Fruit fly (Drosophila melanogaster) whole organism, adult: Measurements from ENCODE around the gene CG4382.

Source experiments
- CG11617 ChIP-seq: fragments of 200-800 bp; sonication (Bioruptor generic); optimal IDR thresholded peaks from 2 replicates; lab custom pipeline; 2017; ENCODE audit warnings: mild to moderate bottlenecking, missing biosample characterization, missing genetic modification reagents, missing genetic modification characterization
- CG12768 ChIP-seq: fragments of 200-800 bp; sonication (Bioruptor generic); optimal IDR thresholded peaks from 2 replicates; lab custom pipeline; 2017; ENCODE audit warnings: missing biosample characterization, missing genetic modification characterization, mild to moderate bottlenecking, moderate library complexity, missing genetic modification reagents
- CG14711 ChIP-seq: fragments of 200-800 bp; sonication (Bioruptor generic); optimal IDR thresholded peaks from 2 replicates; lab custom pipeline; 2018; ENCODE audit warnings: missing biosample characterization, mild to moderate bottlenecking, missing genetic modification characterization, moderate library complexity
- CG1620 ChIP-seq: fragments of 200-800 bp; sonication (Bioruptor generic); optimal IDR thresholded peaks from 2 replicates; lab custom pipeline; 2016; ENCODE audit warnings: missing biosample characterization, missing genetic modification characterization
- CG5204 ChIP-seq: fragments of 200-800 bp; sonication (Bioruptor generic); optimal IDR thresholded peaks from 2 replicates; lab custom pipeline; 2016; ENCODE audit warnings: missing biosample characterization, missing genetic modification characterization
- CG7045 ChIP-seq: fragments of 200-800 bp; sonication (Bioruptor generic); optimal IDR thresholded peaks from 2 replicates; lab custom pipeline; 2017; ENCODE audit warnings: missing biosample characterization, mild to moderate bottlenecking, missing genetic modification characterization
- CG7101 ChIP-seq: fragments of 200-800 bp; sonication (Bioruptor generic); optimal IDR thresholded peaks from 2 replicates; lab custom pipeline; 2018; ENCODE audit warnings: missing biosample characterization, mild to moderate bottlenecking, missing genetic modification characterization, moderate library complexity
- Clk ChIP-seq: fragments of 200-800 bp; sonication (Bioruptor generic); optimal IDR thresholded peaks from 2 replicates; lab custom pipeline; 2017; ENCODE audit warnings: missing biosample characterization, missing genetic modification characterization
- Crg-1 ChIP-seq: fragments of 200-800 bp; sonication (Bioruptor generic); optimal IDR thresholded peaks from 2 replicates; lab custom pipeline; 2016; ENCODE audit warnings: missing biosample characterization, missing genetic modification characterization
- Hr96 ChIP-seq: fragments of 200-800 bp; sonication (Bioruptor generic); optimal IDR thresholded peaks from 2 replicates; lab custom pipeline; 2016; ENCODE audit warnings: missing biosample characterization, missing genetic modification characterization
- Mnt ChIP-seq: fragments of 200-800 bp; sonication (Bioruptor generic); optimal IDR thresholded peaks from 2 replicates; lab custom pipeline; 2016; ENCODE audit warnings: missing biosample characterization, mild to moderate bottlenecking, missing genetic modification characterization
- bab1 ChIP-seq: fragments of 200-800 bp; sonication (Bioruptor generic); optimal IDR thresholded peaks from 3 replicates; lab custom pipeline; 2019; ENCODE audit warnings: missing biosample characterization, mild to moderate bottlenecking, missing genetic modification characterization, moderate library complexity
- cic ChIP-seq: fragments of 200-800 bp; sonication (Bioruptor generic); optimal IDR thresholded peaks from 2 replicates; lab custom pipeline; 2017; ENCODE audit warnings: missing biosample characterization, mild to moderate bottlenecking, missing genetic modification characterization, moderate library complexity
- cnc ChIP-seq, 2 experiments: fragments of >200 bp; optimal IDR thresholded peaks; 2 replicates each; lab custom pipeline; 2017
- kay ChIP-seq: fragments of 200-800 bp; sonication (Bioruptor generic); peaks from one replicate; lab custom pipeline; 2016; ENCODE audit warnings: missing biosample characterization, missing genetic modification characterization, borderline replicate concordance
- ovo ChIP-seq: fragments of 200-800 bp; sonication (Bioruptor generic); optimal IDR thresholded peaks from 2 replicates; lab custom pipeline; 2016; ENCODE audit warnings: missing biosample characterization, missing genetic modification characterization
- pad ChIP-seq: fragments of 200-800 bp; sonication (Bioruptor generic); optimal IDR thresholded peaks from 3 replicates; lab custom pipeline; 2017; ENCODE audit warnings: missing biosample characterization, missing genetic modification characterization, mild to moderate bottlenecking, moderate library complexity, missing genetic modification reagents
- tj ChIP-seq: fragments of 200-800 bp; sonication (Bioruptor generic); optimal IDR thresholded peaks from 3 replicates; lab custom pipeline; 2017; ENCODE audit warnings: missing biosample characterization, mild to moderate bottlenecking, missing genetic modification characterization, moderate library complexity
- toe ChIP-seq: fragments of 200-800 bp; sonication (Bioruptor generic); optimal IDR thresholded peaks from 2 replicates; lab custom pipeline; 2016; ENCODE audit warnings: missing biosample characterization, missing genetic modification characterization

The CG4382 gene

dm6 chr2L:9560045-9560587 is 40.6 kb downstream of the CG4382 start:
- TF ChIP-seq tj (GFP tag; lab: Kevin White, UChicago), result no peak
- TF ChIP-seq kay (GFP tag; lab: Kevin White, UChicago), result peak; percentile 71

dm6 chr2L:9557858-9558257 is 42.8 kb downstream of the CG4382 start:
- TF ChIP-seq bab1 (GFP tag; lab: Kevin White, UChicago), result no peak
- no peak for TF ChIP-seq CG7045 (GFP tag; lab: Kevin White, UChicago)
- TF ChIP-seq kay (GFP tag; lab: Kevin White, UChicago), result no peak
- TF ChIP-seq Crg-1, result no peak
- no peak for TF ChIP-seq ovo (GFP tag; lab: Kevin White, UChicago)
- TF ChIP-seq CG12768 (GFP tag; lab: Kevin White, UChicago), result no peak
- no peak for TF ChIP-seq Hr96 (GFP tag; lab: Kevin White, UChicago)
- TF ChIP-seq CG14711 (tag; lab: Kevin White, UChicago), result no peak
- no peak for TF ChIP-seq CG7101
- no peak for TF ChIP-seq Clk (GFP tag; lab: Kevin White, UChicago)
- no peak for TF ChIP-seq cnc (optimal IDR thresholded peaks at IDR 0.05; lab: Kevin White, UChicago)
- no peak for TF ChIP-seq tj (GFP tag; lab: Kevin White, UChicago)
- no peak for TF ChIP-seq CG11617
- TF ChIP-seq cic, result no peak

dm6 chr2L:9550880-9551279 is 49.8 kb downstream of the CG4382 start:
- TF ChIP-seq CG14711 (tag; lab: Kevin White, UChicago), result no peak
- no peak for TF ChIP-seq cic
- TF ChIP-seq CG1620 (GFP tag; lab: Kevin White, UChicago), result no peak
- TF ChIP-seq CG7045 (GFP tag; lab: Kevin White, UChicago), result no peak
- TF ChIP-seq Hr96 (GFP tag; lab: Kevin White, UChicago), result no peak
- peak; percentile 13 for TF ChIP-seq CG5204 (GFP tag; lab: Kevin White, UChicago)
- TF ChIP-seq Mnt (GFP tag; lab: Kevin White, UChicago), result peak; percentile 31
- TF ChIP-seq tj (GFP tag; lab: Kevin White, UChicago), result no peak
- TF ChIP-seq toe (GFP tag; lab: Kevin White, UChicago), result no peak
- TF ChIP-seq CG12768 (GFP tag; lab: Kevin White, UChicago), result no peak
- no peak for TF ChIP-seq pad (GFP tag; lab: Kevin White, UChicago)
- no peak for TF ChIP-seq cnc (optimal IDR thresholded peaks at IDR 0.05; lab: Kevin White, UChicago)
- TF ChIP-seq kay (GFP tag; lab: Kevin White, UChicago), result peak; percentile 75
